Worm (Caenorhabditis elegans) whole organism, L3 larva: ENCODE data around the gene C56G2.22.

Experiments used
- lin-39 ChIP-seq: fragments of 150-350 bp; optimal IDR thresholded peaks from 2 replicates; lab custom pipeline; 2018; ENCODE audit warnings: missing biosample characterization, missing genetic modification reagents, missing genetic modification characterization
- nhr-12 ChIP-seq: fragments of 150-350 bp; optimal IDR thresholded peaks from 2 replicates; lab custom pipeline; 2014; ENCODE audit warnings: missing biosample characterization, missing genetic modification characterization
- nhr-25 ChIP-seq: sonication (generic microtip); optimal IDR thresholded peaks from 2 replicates; lab custom pipeline; 2017; ENCODE audit warnings: missing biosample characterization, missing genetic modification characterization
- nhr-28 ChIP-seq: fragments of 150-350 bp; optimal IDR thresholded peaks from 2 replicates; lab custom pipeline; 2014; ENCODE audit warnings: missing biosample characterization, missing genetic modification characterization
- nhr-77 ChIP-seq: fragments of 150-350 bp; optimal IDR thresholded peaks from 2 replicates; lab custom pipeline; 2014; ENCODE audit warnings: missing biosample characterization, missing genetic modification characterization
- pha-4 ChIP-seq: fragments of 150-350 bp; optimal IDR thresholded peaks from 2 replicates; lab custom pipeline; 2014; ENCODE audit warnings: missing biosample characterization, missing genetic modification reagents, missing genetic modification characterization
- pqm-1 ChIP-seq: fragments of 150-350 bp; optimal IDR thresholded peaks from 2 replicates; lab custom pipeline; 2017; ENCODE audit warnings: missing biosample characterization, missing genetic modification characterization, inconsistent platforms
- ztf-4 ChIP-seq: fragments of 150-350 bp; optimal IDR thresholded peaks from 2 replicates; lab custom pipeline; 2014; ENCODE audit warnings: missing biosample characterization, missing genetic modification characterization

ce11 chrIII:6360825-6361224 is 14.6 kb downstream of the C56G2.22 start:
- TF ChIP-seq ztf-4 = no peak
- TF ChIP-seq lin-39 (tag; lab: Kevin White, UChicago) = no peak
- no peak for TF ChIP-seq pha-4 (tag; lab: Kevin White, UChicago)
- no peak for TF ChIP-seq nhr-28
- no peak for TF ChIP-seq nhr-12 (tag; lab: Kevin White, UChicago)
- TF ChIP-seq pqm-1 = no peak
- no peak for TF ChIP-seq nhr-25
- no peak for TF ChIP-seq nhr-77
